Worm (Caenorhabditis elegans): ENCODE results near the gene tag-325.

DNA sequence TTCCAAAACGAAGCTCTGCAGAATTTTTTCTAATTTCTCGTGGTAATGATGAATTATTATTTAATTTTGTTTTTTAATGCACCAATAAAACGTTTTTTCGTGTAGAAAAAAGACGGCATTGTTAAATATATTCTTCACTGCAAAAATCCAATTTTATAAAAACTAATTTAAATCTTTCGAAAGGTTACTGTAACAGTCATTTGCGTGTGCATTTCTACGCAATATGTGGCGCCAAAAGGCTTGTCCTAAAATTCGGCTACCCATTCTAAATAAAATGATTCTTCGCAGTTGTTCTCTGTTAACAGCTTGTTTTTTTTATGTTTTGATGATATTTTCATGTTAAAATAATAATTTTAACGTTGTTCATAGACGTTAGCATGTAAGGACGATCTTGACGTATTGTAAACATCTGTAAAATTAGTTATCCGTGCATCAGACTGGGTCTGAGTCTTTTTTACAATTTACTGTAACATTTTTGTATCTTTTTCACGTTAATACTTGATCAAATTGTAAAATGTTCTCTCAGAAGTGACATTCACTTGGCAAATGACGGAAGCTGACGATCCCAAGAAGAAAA lies 4.0 kb upstream of the tag-325 start, which contains the start of gene mip-1:
- TF ChIP-seq ztf-4 (tag; optimal IDR thresholded peaks at IDR 0.05) (no peak), ztf-11 (tag; optimal IDR thresholded peaks at IDR 0.05) (no peak), nhr-76 (tag; optimal IDR thresholded peaks at IDR 0.05) (no peak), pha-4 (tag; optimal IDR thresholded peaks at IDR 0.05) (no peak), sea-2 (GFP tag; optimal IDR thresholded peaks at IDR 0.05) (no peak), ceh-82 (tag; optimal IDR thresholded peaks at IDR 0.05) (no peak), lin-15B (tag; optimal IDR thresholded peaks at IDR 0.05) (no peak), aly-2 (tag; optimal IDR thresholded peaks at IDR 0.05) (no peak), fkh-10 (GFP tag; optimal IDR thresholded peaks at IDR 0.05) (no peak), ama-1 (optimal IDR thresholded peaks at IDR 0.05) (no peak), pqm-1 (tag; optimal IDR thresholded peaks at IDR 0.05) (no peak)

Data from whole organism, L3 larva.